Worm (Caenorhabditis elegans) whole organism, mixed stage, embryonic: Measurements from ENCODE around the gene enpl-1.
A peak's percentile ranks its signal among the peaks of the same experiment; 100 is the strongest.

ENCODE experiments used
- bed-3 ChIP-seq: fragments of 200-800 bp; sonication (Bioruptor generic); optimal IDR thresholded peaks from 3 replicates; lab custom pipeline; 2018; ENCODE audit warnings: mild to moderate bottlenecking, missing genetic modification characterization, moderate library complexity, missing compliant biosample characterization
- blmp-1 ChIP-seq: fragments of 150-350 bp; optimal IDR thresholded peaks from 2 replicates; lab custom pipeline; 2014; ENCODE audit warnings: missing biosample characterization, missing genetic modification characterization
- ceh-39 ChIP-seq: fragments of 150-350 bp; optimal IDR thresholded peaks from 2 replicates; lab custom pipeline; 2014; ENCODE audit warnings: missing biosample characterization, missing genetic modification characterization
- ceh-43 ChIP-seq: fragments of 200-800 bp; sonication (Bioruptor generic); optimal IDR thresholded peaks from 2 replicates; lab custom pipeline; 2018; ENCODE audit warnings: mild to moderate bottlenecking, missing genetic modification characterization, moderate library complexity, missing compliant biosample characterization
- ceh-83 ChIP-seq: fragments of 200-800 bp; sonication (Bioruptor generic); optimal IDR thresholded peaks from 2 replicates; lab custom pipeline; 2018; ENCODE audit warnings: mild to moderate bottlenecking, missing genetic modification characterization, missing compliant biosample characterization
- ces-1 ChIP-seq: fragments of 150-350 bp; optimal IDR thresholded peaks from 2 replicates; lab custom pipeline; 2014; ENCODE audit warnings: missing biosample characterization, missing genetic modification reagents, missing genetic modification characterization
- cnd-1 ChIP-seq: fragments of 200-800 bp; sonication (Bioruptor generic); optimal IDR thresholded peaks from 2 replicates; lab custom pipeline; 2018; ENCODE audit warnings: mild to moderate bottlenecking, missing genetic modification characterization, missing compliant biosample characterization
- drap-1 ChIP-seq: fragments of 200-800 bp; sonication (Bioruptor generic); optimal IDR thresholded peaks from 3 replicates; lab custom pipeline; 2018; ENCODE audit warnings: mild to moderate bottlenecking, missing genetic modification characterization, missing compliant biosample characterization
- elt-1 ChIP-seq: sonication (generic microtip); optimal IDR thresholded peaks from 2 replicates; lab custom pipeline; 2017; ENCODE audit warnings: missing genetic modification characterization, mild to moderate bottlenecking, missing compliant biosample characterization, antibody characterized with exemption, moderate library complexity, borderline replicate concordance; ENCODE audit not compliant: insufficient read depth
- elt-3 ChIP-seq: fragments of 150-350 bp; optimal IDR thresholded peaks from 2 replicates; lab custom pipeline; 2014; ENCODE audit warnings: missing biosample characterization, missing genetic modification characterization
- flh-1 ChIP-seq: fragments of 200-800 bp; sonication (Bioruptor generic); optimal IDR thresholded peaks from 2 replicates; lab custom pipeline; 2018; ENCODE audit warnings: mild to moderate bottlenecking, missing genetic modification characterization, moderate library complexity, missing compliant biosample characterization
- ham-2 ChIP-seq: fragments of 200-800 bp; sonication (Bioruptor generic); optimal IDR thresholded peaks from 2 replicates; lab custom pipeline; 2018; ENCODE audit warnings: mild to moderate bottlenecking, missing genetic modification characterization, missing compliant biosample characterization
- hlh-1 ChIP-seq: fragments of 150-350 bp; optimal IDR thresholded peaks from 2 replicates; lab custom pipeline; 2014; ENCODE audit warnings: missing biosample characterization, missing genetic modification reagents, missing genetic modification characterization
- lin-13 ChIP-seq: fragments of 150-350 bp; optimal IDR thresholded peaks from 2 replicates; lab custom pipeline; 2014; ENCODE audit warnings: missing biosample characterization, missing genetic modification characterization
- lin-32 ChIP-seq: fragments of 200-800 bp; sonication (Bioruptor generic); optimal IDR thresholded peaks from 2 replicates; lab custom pipeline; 2018; ENCODE audit warnings: mild to moderate bottlenecking, missing genetic modification characterization, missing compliant biosample characterization
- lsy-2 ChIP-seq: fragments of 150-350 bp; optimal IDR thresholded peaks from 2 replicates; lab custom pipeline; 2014; ENCODE audit warnings: missing biosample characterization, missing genetic modification characterization
- mep-1 ChIP-seq: fragments of 150-350 bp; optimal IDR thresholded peaks from 2 replicates; lab custom pipeline; 2017; ENCODE audit warnings: missing biosample characterization, missing genetic modification reagents, missing genetic modification characterization, inconsistent platforms
- nhr-12 ChIP-seq: fragments of 150-350 bp; optimal IDR thresholded peaks from 2 replicates; lab custom pipeline; 2014; ENCODE audit warnings: missing biosample characterization, missing genetic modification characterization
- nhr-2 ChIP-seq: fragments of 150-350 bp; optimal IDR thresholded peaks from 2 replicates; lab custom pipeline; 2014; ENCODE audit warnings: missing biosample characterization, missing genetic modification characterization
- nhr-237 ChIP-seq: fragments of 150-350 bp; optimal IDR thresholded peaks from 2 replicates; lab custom pipeline; 2014; ENCODE audit warnings: missing biosample characterization, missing genetic modification characterization
- nhr-28 ChIP-seq: fragments of 150-350 bp; optimal IDR thresholded peaks from 2 replicates; lab custom pipeline; 2014; ENCODE audit warnings: missing biosample characterization, missing genetic modification characterization
- pha-4 ChIP-seq: fragments of 150-350 bp; optimal IDR thresholded peaks from 2 replicates; lab custom pipeline; 2018; ENCODE audit warnings: missing biosample characterization, missing genetic modification reagents, missing genetic modification characterization
- sem-2 ChIP-seq: fragments of 200-800 bp; sonication (Bioruptor generic); optimal IDR thresholded peaks from 2 replicates; lab custom pipeline; 2018; ENCODE audit warnings: mild to moderate bottlenecking, missing genetic modification characterization, missing compliant biosample characterization
- snpc-4 ChIP-seq: fragments of 150-350 bp; optimal IDR thresholded peaks from 2 replicates; lab custom pipeline; 2014; ENCODE audit warnings: missing biosample characterization, missing genetic modification characterization
- sptf-1 ChIP-seq: sonication (generic microtip); optimal IDR thresholded peaks from 2 replicates; lab custom pipeline; 2017; ENCODE audit warnings: mild to moderate bottlenecking, missing genetic modification characterization, moderate library complexity, missing compliant biosample characterization
- tbx-8 ChIP-seq: fragments of 200-800 bp; sonication (Bioruptor generic); optimal IDR thresholded peaks from 2 replicates; lab custom pipeline; 2018; ENCODE audit warnings: mild to moderate bottlenecking, missing genetic modification characterization, moderate library complexity, missing compliant biosample characterization
- unc-120 ChIP-seq: sonication (generic microtip); optimal IDR thresholded peaks from 2 replicates; lab custom pipeline; 2017; ENCODE audit warnings: missing genetic modification characterization, missing compliant biosample characterization; ENCODE audit not compliant: poor library complexity, severe bottlenecking
- unc-62 ChIP-seq: fragments of 150-350 bp; optimal IDR thresholded peaks from 2 replicates; lab custom pipeline; 2014; ENCODE audit warnings: missing biosample characterization, missing genetic modification reagents, missing genetic modification characterization
- ztf-11 ChIP-seq: fragments of 150-350 bp; optimal IDR thresholded peaks from 2 replicates; lab custom pipeline; 2014; ENCODE audit warnings: missing biosample characterization, missing genetic modification characterization

Gene enpl-1

ce11 chrIV:11109771-11110170 is 9.3 kb upstream of the enpl-1 start, which contains the start of gene pigk-1:
pigk-1 (minus strand) TSS chrIV:11110018.
- TF ChIP-seq nhr-237 (no peak), ceh-83 (GFP tag; lab: Kevin White, UChicago) (no peak)

ce11 chrIV:11110995-11111619 is 8.0 kb upstream of the enpl-1 start, which contains the start of gene rps-5:
rps-5 (minus strand) TSS chrIV:11111045.
- peak; percentile 82 for TF ChIP-seq ces-1 (GFP tag; lab: Kevin White, UChicago)
- TF ChIP-seq hlh-1: peak; percentile 37
- no peak for TF ChIP-seq sem-2 (GFP tag; lab: Kevin White, UChicago)
- peak; percentile 58 for TF ChIP-seq lin-13 (tag; lab: Kevin White, UChicago)
- no peak for TF ChIP-seq unc-62 (GFP tag; lab: Kevin White, UChicago)
- TF ChIP-seq ceh-39 (tag; lab: Kevin White, UChicago): peak; percentile 10
- peak; percentile 76 for TF ChIP-seq lsy-2 (tag; lab: Kevin White, UChicago)
- no peak for TF ChIP-seq unc-120 (tag; lab: Kevin White, UChicago)
- no peak for TF ChIP-seq ham-2
- TF ChIP-seq pha-4 (tag; lab: Kevin White, UChicago): peak; percentile 41
- TF ChIP-seq nhr-237: peak; percentile 33
- TF ChIP-seq ceh-43 (GFP tag; lab: Kevin White, UChicago): no peak
- no peak for TF ChIP-seq lin-32 (GFP tag; lab: Kevin White, UChicago)
- TF ChIP-seq bed-3: no peak
- peak; percentile 41 for TF ChIP-seq mep-1 (tag; lab: Kevin White, UChicago)
- no peak for TF ChIP-seq elt-3 (tag; lab: Kevin White, UChicago)
- no peak for TF ChIP-seq nhr-2

- TF ChIP-seq drap-1 (GFP tag; lab: Kevin White, UChicago) (no peak), hlh-1 (peak; percentile 75), nhr-2 (no peak), tbx-8 (no peak)
- TF ChIP-seq, all 35 proteins: peak for 1
Observed at ce11 chrIV:11111898-11112297, 7.2 kb upstream of the enpl-1 start.

- TF ChIP-seq nhr-12 (tag; lab: Kevin White, UChicago): no peak
- TF ChIP-seq elt-1 (tag; lab: Kevin White, UChicago): no peak
- TF ChIP-seq pha-4 (tag; lab: Kevin White, UChicago): no peak
- TF ChIP-seq nhr-2: no peak
- TF ChIP-seq cnd-1 (tag; lab: Kevin White, UChicago): no peak
- TF ChIP-seq nhr-28 (tag; lab: Kevin White, UChicago): no peak
- no peak for TF ChIP-seq flh-1 (GFP tag; lab: Kevin White, UChicago)
Observed at ce11 chrIV:11112641-11113040, 6.5 kb upstream of the enpl-1 start, which contains the start of gene clc-9. clc-9 (plus strand) TSS chrIV:11112941.

- TF ChIP-seq drap-1 (GFP tag; lab: Kevin White, UChicago): no peak
- peak; percentile 50 for TF ChIP-seq nhr-2
- TF ChIP-seq snpc-4 (tag; lab: Kevin White, UChicago): no peak
- no peak for TF ChIP-seq blmp-1 (tag; lab: Kevin White, UChicago)
- TF ChIP-seq ces-1 (GFP tag; lab: Kevin White, UChicago): no peak
- TF ChIP-seq ztf-11 (tag; lab: Kevin White, UChicago): no peak
- TF ChIP-seq elt-3 (tag; lab: Kevin White, UChicago): no peak
- TF ChIP-seq sptf-1: no peak
- no peak for TF ChIP-seq nhr-237
- peak; percentile 10 for TF ChIP-seq pha-4 (tag; lab: Kevin White, UChicago)
- peak; percentile 95 for TF ChIP-seq elt-1 (tag; lab: Kevin White, UChicago)
- peak; percentile 74 for TF ChIP-seq ham-2
- no peak for TF ChIP-seq ceh-39 (tag; lab: Kevin White, UChicago)
Observed at ce11 chrIV:11119972-11120562, 969 bp downstream of the enpl-1 start.
